Worm (Caenorhabditis elegans): ENCODE results near the gene acbp-7.

DNA sequence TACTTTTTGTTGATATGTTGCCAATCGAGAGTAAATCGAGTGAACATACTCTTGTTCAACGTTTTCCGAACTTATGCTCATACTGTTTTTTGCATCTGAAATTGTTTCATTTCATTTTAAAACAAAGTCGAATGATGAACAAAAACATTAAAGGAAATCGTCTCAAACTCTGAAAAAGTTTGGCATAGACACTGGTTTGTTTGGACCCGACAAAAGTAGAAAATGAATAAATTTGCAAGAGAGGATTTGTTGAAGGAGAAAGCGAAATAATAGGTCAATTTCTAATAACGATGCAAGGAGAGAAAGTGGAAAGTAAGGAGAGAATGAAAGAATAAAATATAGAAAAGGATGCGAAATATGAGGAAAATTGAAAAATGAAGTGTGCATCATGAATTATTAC lies 37.1 kb downstream of the acbp-7 start, which contains the start of gene C35D10.12:
- TF ChIP-seq ceh-36 (tag; optimal IDR thresholded peaks at IDR 0.05) (no peak), pes-1 (GFP tag; IDR thresholded peaks at IDR 0.05) (no peak), ama-1 (optimal IDR thresholded peaks at IDR 0.05) (no peak)

Measured in whole organism, early embryonic.